Fruit fly (Drosophila melanogaster) whole organism, adult: Measurements from ENCODE around the gene CG33795.

Experiments
- CG11617 ChIP-seq: fragments of 200-800 bp; sonication (Bioruptor generic); optimal IDR thresholded peaks from 2 replicates; lab custom pipeline; 2017; ENCODE audit warnings: mild to moderate bottlenecking, missing biosample characterization, missing genetic modification reagents, missing genetic modification characterization
- CG33017 ChIP-seq: fragments of 200-800 bp; sonication (Bioruptor generic); optimal IDR thresholded peaks from 2 replicates; lab custom pipeline; 2018; ENCODE audit warnings: missing biosample characterization, mild to moderate bottlenecking, missing genetic modification characterization, moderate library complexity
- CG5204 ChIP-seq: fragments of 200-800 bp; sonication (Bioruptor generic); optimal IDR thresholded peaks from 2 replicates; lab custom pipeline; 2016; ENCODE audit warnings: missing biosample characterization, missing genetic modification characterization
- CG7101 ChIP-seq: fragments of 200-800 bp; sonication (Bioruptor generic); optimal IDR thresholded peaks from 2 replicates; lab custom pipeline; 2018; ENCODE audit warnings: missing biosample characterization, mild to moderate bottlenecking, missing genetic modification characterization, moderate library complexity
- Hr96 ChIP-seq: fragments of 200-800 bp; sonication (Bioruptor generic); optimal IDR thresholded peaks from 2 replicates; lab custom pipeline; 2016; ENCODE audit warnings: missing biosample characterization, missing genetic modification characterization
- cic ChIP-seq: fragments of 200-800 bp; sonication (Bioruptor generic); optimal IDR thresholded peaks from 2 replicates; lab custom pipeline; 2017; ENCODE audit warnings: missing biosample characterization, mild to moderate bottlenecking, missing genetic modification characterization, moderate library complexity
- kay ChIP-seq: fragments of 200-800 bp; sonication (Bioruptor generic); peaks from one replicate; lab custom pipeline; 2016; ENCODE audit warnings: missing biosample characterization, missing genetic modification characterization, borderline replicate concordance
- tj ChIP-seq: fragments of 200-800 bp; sonication (Bioruptor generic); optimal IDR thresholded peaks from 3 replicates; lab custom pipeline; 2017; ENCODE audit warnings: missing biosample characterization, mild to moderate bottlenecking, missing genetic modification characterization, moderate library complexity

dm6 chr3L:16173818-16174601 lies 2.8 kb upstream of the CG33795 start:
- no peak for TF ChIP-seq cic (GFP tag; lab: Kevin White, UChicago)
- no peak for TF ChIP-seq kay (GFP tag; lab: Kevin White, UChicago)
- TF ChIP-seq Hr96 (GFP tag; lab: Kevin White, UChicago): no peak
- TF ChIP-seq CG11617 (GFP tag; lab: Kevin White, UChicago): no peak
- TF ChIP-seq tj: no peak
- TF ChIP-seq CG7101: no peak
- TF ChIP-seq CG5204 (GFP tag; lab: Kevin White, UChicago): no peak
- TF ChIP-seq CG33017 (tag; lab: Kevin White, UChicago): no peak
